Fruit fly (Drosophila melanogaster) Kc167 (cell line): Measurements from ENCODE around the gene me31B.

Source experiments
- Myc ChIP-seq: fragments of >200 bp; optimal IDR thresholded peaks from 2 replicates; lab custom pipeline; 2017; ENCODE audit warnings: missing external identifiers
- Sin3A ChIP-seq: fragments of >200 bp; optimal IDR thresholded peaks from 2 replicates; lab custom pipeline; 2018; ENCODE audit warnings: missing external identifiers
- psq ChIP-seq: fragments of >200 bp; optimal IDR thresholded peaks from 2 replicates; lab custom pipeline; 2017; ENCODE audit warnings: missing external identifiers
- ttk ChIP-seq: sonication (Bioruptor generic); optimal IDR thresholded peaks from 2 replicates; lab custom pipeline; 2017; ENCODE audit warnings: missing external identifiers

DNA sequence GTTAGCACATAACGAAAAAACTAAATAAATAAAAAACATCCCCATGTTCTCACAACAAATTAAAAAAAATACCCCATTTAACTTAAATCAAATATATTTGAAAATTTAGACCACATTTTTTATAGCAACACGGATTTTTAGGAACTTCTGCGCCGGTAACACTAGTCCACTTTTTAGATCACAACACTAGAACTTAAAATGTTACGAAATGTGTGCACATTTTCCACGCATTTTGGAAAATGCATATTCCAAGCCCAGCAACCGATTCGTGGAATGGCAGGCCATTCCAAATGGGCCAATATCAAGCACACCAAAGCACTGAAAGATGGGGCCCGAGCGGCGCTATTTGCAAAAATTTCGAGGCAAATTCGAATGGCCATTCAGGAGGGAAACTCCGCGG lies 29.5 kb downstream of the me31B start, which contains the start of gene CG4957:
- TF ChIP-seq Sin3A (no peak), ttk (lab: Kevin White, UChicago) (no peak), psq (lab: Kevin White, UChicago) (no peak), Myc (lab: Kevin White, UChicago) (no peak)
